Worm (Caenorhabditis elegans): ENCODE data around the gene srg-53.
A peak's percentile ranks its signal among the peaks of the same experiment; 100 is the strongest.

Gene srg-53

DNA sequence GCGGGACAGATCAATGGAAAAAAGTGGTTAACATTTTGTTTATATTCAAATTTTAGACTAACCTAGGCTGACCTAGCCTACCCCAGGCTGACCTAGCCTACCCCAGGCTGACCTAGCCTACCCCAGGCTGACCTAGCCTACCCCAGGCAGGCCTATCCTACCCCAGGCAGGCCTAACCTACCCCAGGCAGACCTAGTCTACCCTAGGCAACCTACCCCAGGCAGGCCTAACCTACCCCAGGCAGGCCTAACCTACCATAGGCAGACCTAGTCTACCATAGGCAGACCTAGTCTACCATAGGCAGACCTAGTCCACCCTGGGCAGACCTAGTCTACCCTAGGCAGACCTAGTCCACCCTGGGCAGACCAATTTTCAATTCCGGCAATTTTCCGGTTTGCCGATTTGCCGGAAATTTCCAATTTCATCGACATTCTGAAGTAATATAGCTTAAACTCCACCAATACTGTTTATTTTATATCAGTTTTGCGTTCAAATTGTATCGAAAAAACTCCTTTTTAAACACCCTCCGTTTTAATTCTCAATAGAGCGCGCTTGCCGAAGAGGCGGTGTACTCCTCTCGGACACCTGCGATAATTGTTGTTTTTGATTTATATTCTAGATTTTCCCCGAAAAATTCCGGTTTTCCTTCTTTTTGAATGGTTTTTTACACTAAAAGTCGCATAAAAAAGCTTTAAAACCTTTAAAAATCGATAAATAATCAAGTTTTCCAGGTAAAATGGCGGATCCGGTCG lies 25.1 kb downstream of the srg-53 start, which contains the start of gene trm-2A (continued):
- no peak for TF ChIP-seq daf-19 (GFP tag; conservative IDR thresholded peaks at IDR 0.05)
- TF ChIP-seq tag-97 (GFP tag; IDR thresholded peaks at IDR 0.05): no peak
- TF ChIP-seq Y5F2A.4 (GFP tag; optimal IDR thresholded peaks at IDR 0.05): no peak
- TF ChIP-seq hlh-30 (tag; optimal IDR thresholded peaks at IDR 0.05; ENCODE audit: insufficient read depth): peak; percentile 76
- TF ChIP-seq zfp-3 (GFP tag; conservative IDR thresholded peaks at IDR 0.05): no peak
- no peak for TF ChIP-seq ceh-28 (tag; optimal IDR thresholded peaks at IDR 0.05)
- TF ChIP-seq tra-1 (GFP tag; IDR thresholded peaks at IDR 0.05): no peak
- peak; percentile 71 for TF ChIP-seq set-16 (GFP tag; IDR thresholded peaks at IDR 0.05)
- TF ChIP-seq spr-1 (tag; optimal IDR thresholded peaks at IDR 0.05): no peak
- no peak for TF ChIP-seq lin-39 (tag; optimal IDR thresholded peaks at IDR 0.05)
- TF ChIP-seq ZK337.2 (GFP tag; IDR thresholded peaks at IDR 0.05): no peak
- no peak for TF ChIP-seq madf-9 (GFP tag; conservative IDR thresholded peaks at IDR 0.05)
- TF ChIP-seq zag-1 (tag; optimal IDR thresholded peaks at IDR 0.05): no peak
- peak; percentile 93 for TF ChIP-seq mes-2 (tag; optimal IDR thresholded peaks at IDR 0.05; ENCODE audit: poor library complexity, severe bottlenecking)
- TF ChIP-seq nhr-237 (tag; optimal IDR thresholded peaks at IDR 0.05): no peak
- no peak for TF ChIP-seq mxl-2 (GFP tag; conservative IDR thresholded peaks at IDR 0.05)
- peak; percentile 98 for TF ChIP-seq lin-38 (GFP tag; IDR thresholded peaks at IDR 0.05)
- TF ChIP-seq mep-1 (tag; optimal IDR thresholded peaks at IDR 0.05): peak; percentile 79
- no peak for TF ChIP-seq nhr-111 (GFP tag; optimal IDR thresholded peaks at IDR 0.05)
- peak; percentile 6 for TF ChIP-seq nhr-102 (tag; optimal IDR thresholded peaks at IDR 0.05)
- TF ChIP-seq daf-16 (GFP tag; optimal IDR thresholded peaks at IDR 0.05): no peak
- TF ChIP-seq daf-16 (tag; optimal IDR thresholded peaks at IDR 0.05): peak; percentile 43
- no peak for TF ChIP-seq mxl-3 (GFP tag; optimal IDR thresholded peaks at IDR 0.05)
- no peak for TF ChIP-seq lin-1 (GFP tag; IDR thresholded peaks at IDR 0.05)
- no peak for TF ChIP-seq ZK546.5 (tag; optimal IDR thresholded peaks at IDR 0.05)
- no peak for TF ChIP-seq Y105C5A.15 (GFP tag; IDR thresholded peaks at IDR 0.05)
- TF ChIP-seq fkh-10 (GFP tag; optimal IDR thresholded peaks at IDR 0.05): no peak
- TF ChIP-seq nhr-10 (tag; optimal IDR thresholded peaks at IDR 0.05): no peak
- TF ChIP-seq ceh-82 (tag; optimal IDR thresholded peaks at IDR 0.05): no peak
- no peak for TF ChIP-seq R02D3.7 (tag; optimal IDR thresholded peaks at IDR 0.05)
- TF ChIP-seq aly-2 (tag; optimal IDR thresholded peaks at IDR 0.05): no peak
- peak; percentile 27 for TF ChIP-seq nhr-11 (tag; optimal IDR thresholded peaks at IDR 0.05)
- TF ChIP-seq hif-1 (tag; optimal IDR thresholded peaks at IDR 0.05): peak in 1 of 2 experiments; percentile 47
- TF ChIP-seq nhr-77 (tag; optimal IDR thresholded peaks at IDR 0.05): peak; percentile 44
- 0 out of 2 replicates have a peak, but pooled peaks have one; percentile 15 for TF ChIP-seq F44E2.7 (GFP tag; IDR thresholded peaks at IDR 0.05)
- TF ChIP-seq mdt-29 (GFP tag; IDR thresholded peaks at IDR 0.05): no peak
- TF ChIP-seq zip-11 (GFP tag; IDR thresholded peaks at IDR 0.05): no peak
- TF ChIP-seq dpl-1 (GFP tag; optimal IDR thresholded peaks at IDR 0.05): peak; percentile 95
- TF ChIP-seq egl-43 (GFP tag; IDR thresholded peaks at IDR 0.05): peak; percentile 37; the same call in 1 of the 2 replicates
- peak; percentile 54 for TF ChIP-seq rbr-2 (tag; optimal IDR thresholded peaks at IDR 0.05)
- no peak for TF ChIP-seq daf-8 (GFP tag; IDR thresholded peaks at IDR 0.05)
- TF ChIP-seq ceh-20 (GFP tag; IDR thresholded peaks at IDR 0.05): no peak
- no peak for TF ChIP-seq ceh-44 (GFP tag; IDR thresholded peaks at IDR 0.05)
- no peak for TF ChIP-seq unc-39 (tag; optimal IDR thresholded peaks at IDR 0.05)
- no peak for TF ChIP-seq T26A8.4 (GFP tag; IDR thresholded peaks at IDR 0.05)
- no peak for TF ChIP-seq ceh-32 (tag; optimal IDR thresholded peaks at IDR 0.05; ENCODE audit: poor library complexity)
- no peak for TF ChIP-seq unc-130 (GFP tag; optimal IDR thresholded peaks at IDR 0.05)
- TF ChIP-seq hmg-1.1 (GFP tag; IDR thresholded peaks at IDR 0.05): peak; percentile 65
- TF ChIP-seq pha-4 (GFP tag; IDR thresholded peaks at IDR 0.05): no peak
- TF ChIP-seq pha-4 (tag; optimal IDR thresholded peaks at IDR 0.05): peak; percentile 43
- peak; percentile 12 for TF ChIP-seq nhr-6 (tag; optimal IDR thresholded peaks at IDR 0.05)

Data from whole organism, L4 larva.